Worm (Caenorhabditis elegans) whole organism, L4/young adult: ENCODE measurements around the gene fbxa-48.
"Not testable (repeated sequence)": the region's sequence is repeated elsewhere in the genome, so short reads cannot be mapped to it uniquely, and the experiment has no call there.

Source experiments
- W03F9.2 ChIP-seq: fragments of 150-350 bp; optimal IDR thresholded peaks from 2 replicates; lab custom pipeline; 2014; ENCODE audit warnings: missing biosample characterization, missing genetic modification characterization
- dao-5 ChIP-seq: sonication (generic microtip); optimal IDR thresholded peaks from 2 replicates; lab custom pipeline; 2016; ENCODE audit warnings: missing genotype, missing genetic modification characterization, moderate library complexity, missing compliant biosample characterization
- him-1 ChIP-seq: sonication (generic microtip); optimal IDR thresholded peaks from 2 replicates; lab custom pipeline; 2016; ENCODE audit warnings: missing genotype, missing genetic modification reagents, missing genetic modification characterization, missing compliant biosample characterization

The fbxa-48 gene

DNA sequence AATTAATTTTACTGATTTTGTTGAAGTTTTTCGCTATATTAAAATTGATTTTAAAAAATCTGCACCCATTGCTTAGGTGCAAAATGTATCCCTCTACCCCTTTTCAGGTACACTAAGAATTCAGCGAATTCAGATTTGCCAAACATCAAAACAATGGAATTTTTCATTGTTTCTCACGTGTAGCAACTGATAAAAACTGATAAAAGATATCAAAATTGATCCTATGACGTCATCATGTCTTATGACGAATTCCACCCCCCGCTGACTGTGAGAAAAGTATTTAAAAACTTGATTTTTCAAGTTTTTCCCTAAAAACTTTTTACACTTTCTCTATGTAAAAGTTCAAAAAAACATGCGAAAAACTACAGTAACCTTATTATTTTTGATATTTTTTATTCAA, 8.6 kb upstream of the fbxa-48 start, which contains the start of gene Y54F10BM.22:
Gene Y54F10BM.22, plus strand, starts transcription at position 331 of the 400 bp plus-strand sequence.
- TF ChIP-seq him-1 (tag; lab: Kevin White, UChicago) (no peak), W03F9.2 (tag; lab: Kevin White, UChicago) (no peak), dao-5 (tag; lab: Kevin White, UChicago) (no peak)

- no peak for TF ChIP-seq dao-5 (tag; lab: Kevin White, UChicago)
- TF ChIP-seq W03F9.2 (tag; lab: Kevin White, UChicago): no peak
- no peak for TF ChIP-seq him-1 (tag; lab: Kevin White, UChicago)
Observed at ce11 chrIII:2279457-2279856, 7.5 kb upstream of the fbxa-48 start, which contains the start of gene Y54F10BM.23. TSS of gene Y54F10BM.23 (minus strand) at chrIII:2279557.

- no peak for TF ChIP-seq W03F9.2 (tag; lab: Kevin White, UChicago)
- TF ChIP-seq him-1 (tag; lab: Kevin White, UChicago): no peak
- no peak for TF ChIP-seq dao-5 (tag; lab: Kevin White, UChicago)
Observed at ce11 chrIII:2276842-2277241, 4.9 kb upstream of the fbxa-48 start, which contains the start of gene Y54F10BM.21. TSS of gene Y54F10BM.21 (plus strand) at chrIII:2277142.

DNA sequence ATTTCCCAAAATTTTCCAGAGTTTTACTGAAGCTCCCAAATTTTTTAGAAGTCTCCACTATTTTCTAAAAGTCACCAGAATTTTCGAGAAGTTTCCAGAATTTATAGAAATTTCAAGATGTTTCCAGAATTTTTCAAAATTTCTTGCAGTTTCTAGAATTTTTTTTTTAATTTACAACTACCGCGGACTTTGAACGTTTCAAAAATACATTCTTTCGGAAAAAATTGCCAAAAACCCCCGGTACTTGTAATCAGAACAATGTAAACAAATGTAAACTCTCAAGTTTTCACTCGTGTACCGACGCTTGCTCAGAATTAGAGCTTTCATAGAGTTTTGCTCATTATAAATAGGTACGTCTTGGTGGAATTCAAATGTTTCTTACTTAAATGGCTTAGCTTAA, 757 bp upstream of the fbxa-48 start, which contains the start of gene fbxa-39:
Gene fbxa-39, plus strand, starts transcription at position 301 of the 400 bp plus-strand sequence.
- no peak for TF ChIP-seq W03F9.2 (tag; lab: Kevin White, UChicago)
- no peak for TF ChIP-seq dao-5 (tag; lab: Kevin White, UChicago)
- no peak for TF ChIP-seq him-1 (tag; lab: Kevin White, UChicago)

ce11 chrIII:2265986-2266701, 5.8 kb downstream of the fbxa-48 start, which contains the start of gene fbxa-9:
TSS of gene fbxa-9 (plus strand) at chrIII:2266651.
- TF ChIP-seq him-1 (tag; lab: Kevin White, UChicago): no peak
- TF ChIP-seq W03F9.2 (tag; lab: Kevin White, UChicago): no peak
- no peak for TF ChIP-seq dao-5 (tag; lab: Kevin White, UChicago)

ce11 chrIII:2262942-2263341, 9.0 kb downstream of the fbxa-48 start, which contains the start of gene Y54F10BM.6:
TSS of gene Y54F10BM.6 (plus strand) at chrIII:2263242.
- TF ChIP-seq dao-5 (tag; lab: Kevin White, UChicago) (no peak), him-1 (tag; lab: Kevin White, UChicago) (no peak), W03F9.2 (tag; lab: Kevin White, UChicago) (no peak)

ce11 chrIII:2261353-2261752, 10.6 kb downstream of the fbxa-48 start, which contains the start of gene fbxa-42:
TSS of gene fbxa-42 (minus strand) at chrIII:2261453.
- not testable (repeated sequence) for TF ChIP-seq dao-5, him-1, W03F9.2 (tag; lab: Kevin White, UChicago)

DNA sequence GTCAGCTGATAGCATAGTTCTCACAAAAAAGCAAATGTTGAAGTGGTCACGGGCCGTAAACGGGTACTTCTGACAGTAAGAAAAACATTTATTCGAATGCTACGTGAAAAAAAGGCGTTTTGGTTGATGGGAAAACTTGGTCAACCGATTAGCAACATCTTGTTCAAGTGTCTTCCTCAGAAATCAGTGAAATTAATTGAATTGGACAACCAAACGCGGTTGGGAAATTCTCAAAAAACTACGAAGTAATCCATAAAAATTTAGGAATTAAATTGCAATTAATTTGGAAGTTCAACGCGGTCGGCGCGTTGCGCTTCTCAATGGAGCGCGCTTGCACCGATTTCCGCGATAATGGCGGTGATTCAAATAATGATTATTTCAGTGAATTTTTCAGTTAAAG, 12.6 kb downstream of the fbxa-48 start:
- TF ChIP-seq W03F9.2 (tag; lab: Kevin White, UChicago) (no peak), dao-5 (tag; lab: Kevin White, UChicago) (no peak), him-1 (tag; lab: Kevin White, UChicago) (no peak)

ce11 chrIII:2258863-2259262, 13.1 kb downstream of the fbxa-48 start, which contains the start of gene fbxa-43:
TSS of gene fbxa-43 (minus strand) at chrIII:2258963.
- no peak for TF ChIP-seq him-1 (tag; lab: Kevin White, UChicago)

DNA sequence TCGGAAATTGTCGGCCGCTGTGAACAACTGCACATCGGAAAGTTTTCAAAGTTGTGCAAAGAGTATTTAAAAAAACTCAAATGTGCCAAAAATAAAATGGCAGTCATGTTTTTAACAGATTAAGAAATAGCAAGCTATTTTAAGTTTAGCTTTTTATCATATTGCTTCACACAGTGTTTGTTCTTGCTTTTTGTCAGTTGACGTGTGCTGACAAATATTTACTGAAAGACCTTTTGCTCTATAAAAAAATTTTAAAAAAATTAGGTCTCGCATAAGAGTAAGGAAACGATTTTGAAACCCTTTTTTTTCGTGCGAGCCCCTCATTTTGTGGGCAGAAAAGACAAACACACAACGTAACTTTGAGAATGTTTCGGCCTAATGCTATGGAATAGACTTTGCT, 16.5 kb downstream of the fbxa-48 start, which contains the start of gene fbxa-71:
Gene fbxa-71, plus strand, starts transcription at position 301 of the 400 bp plus-strand sequence.
- no peak for TF ChIP-seq him-1 (tag; lab: Kevin White, UChicago)
- TF ChIP-seq dao-5 (tag; lab: Kevin White, UChicago): no peak
- TF ChIP-seq W03F9.2 (tag; lab: Kevin White, UChicago): no peak

DNA sequence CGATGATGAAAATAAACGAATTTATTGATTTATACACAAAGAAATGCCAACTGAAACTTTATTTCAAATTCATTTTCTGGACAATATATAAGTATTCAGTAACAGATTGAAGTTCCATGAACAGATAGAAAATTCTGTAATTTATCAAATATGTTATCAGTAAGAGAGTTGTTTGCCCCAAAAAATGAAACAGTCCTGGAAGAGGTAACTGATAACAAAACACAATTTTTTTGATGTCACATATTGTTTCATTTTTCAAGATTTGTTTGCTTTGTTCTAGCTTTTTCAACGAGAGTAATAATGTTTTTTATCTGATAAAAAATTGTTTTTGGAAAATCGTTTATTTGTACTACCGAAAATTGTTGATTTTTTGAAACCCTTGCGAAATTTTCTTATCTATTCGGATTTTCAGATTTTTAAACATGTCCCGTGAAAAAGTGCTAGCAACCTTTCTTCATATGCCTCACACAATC, 18.9 kb downstream of the fbxa-48 start, which contains the start of gene fbxa-73:
Gene fbxa-73, plus strand, starts transcription at position 423 of the 473 bp plus-strand sequence.
- TF ChIP-seq him-1 (tag; lab: Kevin White, UChicago): no peak

ce11 chrIII:2251348-2251747, 20.6 kb downstream of the fbxa-48 start, which contains the start of gene fbxa-7:
TSS of gene fbxa-7 (minus strand) at chrIII:2251448.
- TF ChIP-seq W03F9.2 (tag; lab: Kevin White, UChicago) (no peak), dao-5 (tag; lab: Kevin White, UChicago) (no peak), him-1 (tag; lab: Kevin White, UChicago) (no peak)

- TF ChIP-seq W03F9.2 (tag; lab: Kevin White, UChicago) (no peak), him-1 (tag; lab: Kevin White, UChicago) (no peak)
Observed at ce11 chrIII:2245727-2246126, 26.2 kb downstream of the fbxa-48 start, which contains the start of gene srd-67. TSS of gene srd-67 (minus strand) at chrIII:2245827.
